Worm (Caenorhabditis elegans) whole organism, mixed stage, embryonic: ENCODE results near the gene dnj-10.
A peak's percentile ranks its signal among the peaks of the same experiment; 100 is the strongest.

Experiments
- M03D4.4 ChIP-seq: sonication (generic microtip); optimal IDR thresholded peaks from 2 replicates; lab custom pipeline; 2017; ENCODE audit warnings: mild to moderate bottlenecking, missing genetic modification characterization, missing compliant biosample characterization
- bed-3 ChIP-seq: fragments of 200-800 bp; sonication (Bioruptor generic); optimal IDR thresholded peaks from 3 replicates; lab custom pipeline; 2018; ENCODE audit warnings: mild to moderate bottlenecking, missing genetic modification characterization, moderate library complexity, missing compliant biosample characterization
- blmp-1 ChIP-seq: fragments of 150-350 bp; optimal IDR thresholded peaks from 2 replicates; lab custom pipeline; 2014; ENCODE audit warnings: missing biosample characterization, missing genetic modification characterization
- ceh-83 ChIP-seq: fragments of 200-800 bp; sonication (Bioruptor generic); optimal IDR thresholded peaks from 2 replicates; lab custom pipeline; 2018; ENCODE audit warnings: mild to moderate bottlenecking, missing genetic modification characterization, missing compliant biosample characterization
- ces-1 ChIP-seq: fragments of 150-350 bp; optimal IDR thresholded peaks from 2 replicates; lab custom pipeline; 2014; ENCODE audit warnings: missing biosample characterization, missing genetic modification reagents, missing genetic modification characterization
- cnd-1 ChIP-seq: fragments of 200-800 bp; sonication (Bioruptor generic); optimal IDR thresholded peaks from 2 replicates; lab custom pipeline; 2018; ENCODE audit warnings: mild to moderate bottlenecking, missing genetic modification characterization, missing compliant biosample characterization
- drap-1 ChIP-seq: fragments of 200-800 bp; sonication (Bioruptor generic); optimal IDR thresholded peaks from 3 replicates; lab custom pipeline; 2018; ENCODE audit warnings: mild to moderate bottlenecking, missing genetic modification characterization, missing compliant biosample characterization
- elt-1 ChIP-seq: sonication (generic microtip); optimal IDR thresholded peaks from 2 replicates; lab custom pipeline; 2017; ENCODE audit warnings: missing genetic modification characterization, mild to moderate bottlenecking, missing compliant biosample characterization, antibody characterized with exemption, moderate library complexity, borderline replicate concordance; ENCODE audit not compliant: insufficient read depth
- ham-2 ChIP-seq: fragments of 200-800 bp; sonication (Bioruptor generic); optimal IDR thresholded peaks from 2 replicates; lab custom pipeline; 2018; ENCODE audit warnings: mild to moderate bottlenecking, missing genetic modification characterization, missing compliant biosample characterization
- hlh-1 ChIP-seq: fragments of 150-350 bp; optimal IDR thresholded peaks from 2 replicates; lab custom pipeline; 2014; ENCODE audit warnings: missing biosample characterization, missing genetic modification reagents, missing genetic modification characterization
- lin-13 ChIP-seq: fragments of 150-350 bp; optimal IDR thresholded peaks from 2 replicates; lab custom pipeline; 2014; ENCODE audit warnings: missing biosample characterization, missing genetic modification characterization
- lsy-2 ChIP-seq: fragments of 150-350 bp; optimal IDR thresholded peaks from 2 replicates; lab custom pipeline; 2014; ENCODE audit warnings: missing biosample characterization, missing genetic modification characterization
- mep-1 ChIP-seq: fragments of 150-350 bp; optimal IDR thresholded peaks from 2 replicates; lab custom pipeline; 2017; ENCODE audit warnings: missing biosample characterization, missing genetic modification reagents, missing genetic modification characterization, inconsistent platforms
- mls-2 ChIP-seq: sonication (generic microtip); optimal IDR thresholded peaks from 2 replicates; lab custom pipeline; 2016; ENCODE audit warnings: mild to moderate bottlenecking, missing genetic modification characterization, moderate library complexity, missing compliant biosample characterization
- nhr-12 ChIP-seq: fragments of 150-350 bp; optimal IDR thresholded peaks from 2 replicates; lab custom pipeline; 2014; ENCODE audit warnings: missing biosample characterization, missing genetic modification characterization
- nhr-2 ChIP-seq: fragments of 150-350 bp; optimal IDR thresholded peaks from 2 replicates; lab custom pipeline; 2014; ENCODE audit warnings: missing biosample characterization, missing genetic modification characterization
- nhr-237 ChIP-seq: fragments of 150-350 bp; optimal IDR thresholded peaks from 2 replicates; lab custom pipeline; 2014; ENCODE audit warnings: missing biosample characterization, missing genetic modification characterization
- pha-4 ChIP-seq: fragments of 150-350 bp; optimal IDR thresholded peaks from 2 replicates; lab custom pipeline; 2018; ENCODE audit warnings: missing biosample characterization, missing genetic modification reagents, missing genetic modification characterization
- sem-2 ChIP-seq: fragments of 200-800 bp; sonication (Bioruptor generic); optimal IDR thresholded peaks from 2 replicates; lab custom pipeline; 2018; ENCODE audit warnings: mild to moderate bottlenecking, missing genetic modification characterization, missing compliant biosample characterization
- snpc-4 ChIP-seq: fragments of 150-350 bp; optimal IDR thresholded peaks from 2 replicates; lab custom pipeline; 2014; ENCODE audit warnings: missing biosample characterization, missing genetic modification characterization
- sptf-1 ChIP-seq: sonication (generic microtip); optimal IDR thresholded peaks from 2 replicates; lab custom pipeline; 2017; ENCODE audit warnings: mild to moderate bottlenecking, missing genetic modification characterization, moderate library complexity, missing compliant biosample characterization
- tbx-8 ChIP-seq: fragments of 200-800 bp; sonication (Bioruptor generic); optimal IDR thresholded peaks from 2 replicates; lab custom pipeline; 2018; ENCODE audit warnings: mild to moderate bottlenecking, missing genetic modification characterization, moderate library complexity, missing compliant biosample characterization
- unc-120 ChIP-seq: sonication (generic microtip); optimal IDR thresholded peaks from 2 replicates; lab custom pipeline; 2017; ENCODE audit warnings: missing genetic modification characterization, missing compliant biosample characterization; ENCODE audit not compliant: poor library complexity, severe bottlenecking
- unc-39 ChIP-seq: fragments of 150-350 bp; optimal IDR thresholded peaks from 2 replicates; lab custom pipeline; 2014; ENCODE audit warnings: missing biosample characterization, missing genetic modification characterization
- unc-62 ChIP-seq: fragments of 150-350 bp; optimal IDR thresholded peaks from 2 replicates; lab custom pipeline; 2014; ENCODE audit warnings: missing biosample characterization, missing genetic modification reagents, missing genetic modification characterization
- zip-8 ChIP-seq: fragments of 150-350 bp; optimal IDR thresholded peaks from 2 replicates; lab custom pipeline; 2014; ENCODE audit warnings: missing biosample characterization, missing genetic modification characterization

dnj-10 gene

ce11 chrIII:8620259-8620658 is 10.7 kb upstream of the dnj-10 start:
- TF ChIP-seq sem-2 (no peak), ham-2 (no peak), sptf-1 (tag; lab: Kevin White, UChicago) (no peak), hlh-1 (tag; lab: Kevin White, UChicago) (no peak), nhr-12 (tag; lab: Kevin White, UChicago) (no peak), nhr-2 (tag; lab: Kevin White, UChicago) (peak; percentile 91), mep-1 (tag; lab: Kevin White, UChicago) (no peak), elt-1 (tag; lab: Kevin White, UChicago) (peak; percentile 19), unc-62 (peak; percentile 49), mls-2 (tag; lab: Kevin White, UChicago) (no peak), tbx-8 (GFP tag; lab: Kevin White, UChicago) (no peak), zip-8 (tag; lab: Kevin White, UChicago) (no peak)

- TF ChIP-seq blmp-1 (tag; lab: Kevin White, UChicago) (no peak), elt-1 (tag; lab: Kevin White, UChicago) (peak; percentile 37), lsy-2 (tag; lab: Kevin White, UChicago) (peak; percentile 13), mep-1 (tag; lab: Kevin White, UChicago) (no peak), nhr-2 (tag; lab: Kevin White, UChicago) (no peak)
- TF ChIP-seq, all 35 proteins: peak for 2
Measured at ce11 chrIII:8621002-8621401, 10.0 kb upstream of the dnj-10 start.

- TF ChIP-seq drap-1 (GFP tag; lab: Kevin White, UChicago), result no peak
- no peak for TF ChIP-seq hlh-1 (tag; lab: Kevin White, UChicago)
- TF ChIP-seq snpc-4 (tag; lab: Kevin White, UChicago), result no peak
- peak; percentile 36 for TF ChIP-seq nhr-2 (tag; lab: Kevin White, UChicago)
- TF ChIP-seq cnd-1 (tag; lab: Kevin White, UChicago), result no peak
- TF ChIP-seq mls-2 (tag; lab: Kevin White, UChicago), result no peak
- no peak for TF ChIP-seq pha-4
- peak; percentile 92 for TF ChIP-seq zip-8 (tag; lab: Kevin White, UChicago)
Measured at ce11 chrIII:8621982-8622381, 9.0 kb upstream of the dnj-10 start.

- no peak for TF ChIP-seq mls-2 (tag; lab: Kevin White, UChicago)
- TF ChIP-seq nhr-2 (tag; lab: Kevin White, UChicago), result peak; percentile 76
- TF ChIP-seq nhr-237 (tag; lab: Kevin White, UChicago), result no peak
Measured at ce11 chrIII:8622435-8622834, 8.5 kb upstream of the dnj-10 start, which contains the start of gene ceh-16. Gene ceh-16, plus strand, starts transcription at chrIII:8622735.

ce11 chrIII:8625125-8625524 is 5.8 kb upstream of the dnj-10 start:
- TF ChIP-seq blmp-1 (tag; lab: Kevin White, UChicago), result no peak

ce11 chrIII:8628405-8628982 is 2.5 kb upstream of the dnj-10 start, which contains the start of the genes polk-1 and gpr-1:
Gene polk-1, minus strand, starts transcription at chrIII:8628590.
Gene gpr-1, plus strand, starts transcription at chrIII:8628932.
- TF ChIP-seq nhr-2 (tag; lab: Kevin White, UChicago), result no peak
- TF ChIP-seq lin-13 (tag; lab: Kevin White, UChicago), result no peak
- peak; percentile 34 for TF ChIP-seq lsy-2 (tag; lab: Kevin White, UChicago)
- TF ChIP-seq M03D4.4 (tag; lab: Kevin White, UChicago), result no peak
- TF ChIP-seq zip-8 (tag; lab: Kevin White, UChicago), result no peak
- no peak for TF ChIP-seq blmp-1 (tag; lab: Kevin White, UChicago)
- no peak for TF ChIP-seq nhr-237 (tag; lab: Kevin White, UChicago)
- no peak for TF ChIP-seq drap-1 (GFP tag; lab: Kevin White, UChicago)
- TF ChIP-seq unc-39, result no peak
- TF ChIP-seq mep-1 (tag; lab: Kevin White, UChicago), result peak; percentile 23
- TF ChIP-seq ceh-83 (GFP tag; lab: Kevin White, UChicago), result no peak
- peak; percentile 16 for TF ChIP-seq ces-1 (GFP tag; lab: Kevin White, UChicago)
- TF ChIP-seq bed-3 (GFP tag; lab: Kevin White, UChicago), result no peak
- TF ChIP-seq elt-1 (tag; lab: Kevin White, UChicago), result no peak
- TF ChIP-seq mls-2 (tag; lab: Kevin White, UChicago), result no peak
- no peak for TF ChIP-seq pha-4
- no peak for TF ChIP-seq unc-120 (tag; lab: Kevin White, UChicago)
